Comparison of ENCODE assay signal across 2 fruit fly cellular contexts in genomic region chr3R:21862137-21862850, dm6.
A peak's percentile ranks its signal among the peaks of the same experiment; 100 is the strongest.
TF ChIP-seq lines count a peak whose summit lies in the region.

No protein-coding gene starts in this region.

TF ChIP-seq in whole organism, embryonic, 481 proteins besides CTCF, POLR2A, EP300 and RAD21 (continued from another document and continues in another):
- TF ChIP-seq CG2202 (tag; optimal IDR thresholded peaks at IDR 0.05; lab: Kevin White, UChicago) (peak; percentile 83), odd (GFP tag; optimal IDR thresholded peaks at IDR 0.05; lab: Kevin White, UChicago) (peak; percentile 68), dati (GFP tag; IDR thresholded peaks at IDR 0.05; lab: Robert Waterston, UW) (peak; percentile 59; the same call in 1 of the 2 replicates), Scr (GFP tag; IDR thresholded peaks at IDR 0.05; lab: Robert Waterston, UW; ENCODE audit: partially characterized antibody) (no peak), sr (GFP tag; IDR thresholded peaks at IDR 0.05; lab: Robert Waterston, UW) (0 out of 3 replicates have a peak, but pooled peaks have one; percentile 33), CG14667 (GFP tag; IDR thresholded peaks at IDR 0.05; lab: Robert Waterston, UW) (no peak), Side (GFP tag; optimal IDR thresholded peaks at IDR 0.05; lab: Kevin White, UChicago) (peak; percentile 36), CG31388 (GFP tag; optimal IDR thresholded peaks at IDR 0.05; lab: Kevin White, UChicago) (no peak), az2 (GFP tag; optimal IDR thresholded peaks at IDR 0.05; lab: Kevin White, UChicago) (peak; percentile 85), MTF-1 (GFP tag; optimal IDR thresholded peaks at IDR 0.05; lab: Kevin White, UChicago; ENCODE audit: borderline replicate concordance) (peak; percentile 23), CG31441 (GFP tag; IDR thresholded peaks at IDR 0.05; lab: Robert Waterston, UW) (peak; percentile 89), Ets97D (GFP tag; optimal IDR thresholded peaks at IDR 0.05; lab: Kevin White, UChicago) (no peak), maf-S (GFP tag; optimal IDR thresholded peaks at IDR 0.05; lab: Kevin White, UChicago) (peak; percentile 42), CG4360 (GFP tag; IDR thresholded peaks at IDR 0.05; lab: Robert Waterston, UW) (no peak; the same call in 1 of the 2 replicates), amos (GFP tag; IDR thresholded peaks at IDR 0.05; lab: Robert Waterston, UW; ENCODE audit: partially characterized antibody) (no peak), CG31365 (tag; optimal IDR thresholded peaks at IDR 0.05; lab: Kevin White, UChicago) (peak; percentile 34), exex (tag; optimal IDR thresholded peaks at IDR 0.05; lab: Kevin White, UChicago) (no peak), knrl (GFP tag; IDR thresholded peaks at IDR 0.05; lab: Robert Waterston, UW; ENCODE audit: partially characterized antibody) (no peak), CkIIα-i1 (GFP tag; IDR thresholded peaks at IDR 0.05; lab: Robert Waterston, UW) (no peak), Dip3 (GFP tag; optimal IDR thresholded peaks at IDR 0.05; lab: Kevin White, UChicago) (no peak), Atf-2 (GFP tag; optimal IDR thresholded peaks at IDR 0.05; lab: Kevin White, UChicago) (peak; percentile 15), CG18476 (GFP tag; optimal IDR thresholded peaks at IDR 0.05; lab: Kevin White, UChicago) (peak; percentile 31), CG3995 (GFP tag; optimal IDR thresholded peaks at IDR 0.05; lab: Kevin White, UChicago) (no peak), CG6689 (GFP tag; IDR thresholded peaks at IDR 0.05; lab: Robert Waterston, UW) (peak; percentile 65), CG13296 (GFP tag; optimal IDR thresholded peaks at IDR 0.05; lab: Kevin White, UChicago) (no peak), kay (GFP tag; optimal IDR thresholded peaks at IDR 0.05; lab: Kevin White, UChicago) (peak; percentile 41), org-1 (GFP tag; optimal IDR thresholded peaks at IDR 0.05; lab: Kevin White, UChicago) (peak; percentile 87), CG6813 (GFP tag; optimal IDR thresholded peaks at IDR 0.05; lab: Kevin White, UChicago) (peak; percentile 25), CG8359 (GFP tag; optimal IDR thresholded peaks at IDR 0.05; lab: Kevin White, UChicago; ENCODE audit: borderline replicate concordance) (peak; percentile 51), crp (GFP tag; optimal IDR thresholded peaks at IDR 0.05; lab: Kevin White, UChicago) (peak in 1 of 2 experiments; percentile 19), lbe (GFP tag; optimal IDR thresholded peaks at IDR 0.05; lab: Kevin White, UChicago) (no peak), CG4328 (GFP tag; optimal IDR thresholded peaks at IDR 0.05; lab: Kevin White, UChicago) (peak; percentile 9), PHDP (tag; optimal IDR thresholded peaks at IDR 0.05; lab: Kevin White, UChicago) (peak; percentile 84), kni (GFP tag; optimal IDR thresholded peaks at IDR 0.05; lab: Kevin White, UChicago) (peak; percentile 65), rib (GFP tag; IDR thresholded peaks at IDR 0.05; lab: Robert Waterston, UW) (no peak), pros (GFP tag; optimal IDR thresholded peaks at IDR 0.05; lab: Kevin White, UChicago) (peak; percentile 57), unpg (GFP tag; optimal IDR thresholded peaks at IDR 0.05; lab: Kevin White, UChicago) (peak; percentile 95), CG16815 (GFP tag; optimal IDR thresholded peaks at IDR 0.05; lab: Kevin White, UChicago) (peak; percentile 36), CG1233 (GFP tag; optimal IDR thresholded peaks at IDR 0.05; lab: Kevin White, UChicago) (peak; percentile 46), Dp (GFP tag; optimal IDR thresholded peaks at IDR 0.05; lab: Kevin White, UChicago) (no peak), E2f1 (GFP tag; IDR thresholded peaks at IDR 0.05; lab: Robert Waterston, UW) (peak; percentile 54), fu2 (GFP tag; optimal IDR thresholded peaks at IDR 0.05; lab: Kevin White, UChicago) (no peak), tll (GFP tag; optimal IDR thresholded peaks at IDR 0.05; lab: Kevin White, UChicago) (no peak), slou (GFP tag; optimal IDR thresholded peaks at IDR 0.05; lab: Kevin White, UChicago) (no peak), row (GFP tag; IDR thresholded peaks at IDR 0.05; lab: Robert Waterston, UW) (peak; percentile 79), br (optimal IDR thresholded peaks at IDR 0.05; lab: Kevin White, UChicago) (no peak), pzg (GFP tag; optimal IDR thresholded peaks at IDR 0.05; lab: Kevin White, UChicago) (no peak), sqz (GFP tag; optimal IDR thresholded peaks at IDR 0.05; lab: Kevin White, UChicago) (peak; percentile 49), CG10321 (GFP tag; IDR thresholded peaks at IDR 0.05; lab: Robert Waterston, UW) (no peak), CG10431 (GFP tag; optimal IDR thresholded peaks at IDR 0.05; lab: Kevin White, UChicago) (peak; percentile 88), gcm (GFP tag; optimal IDR thresholded peaks at IDR 0.05; lab: Kevin White, UChicago) (peak; percentile 96), Ada2b (GFP tag; IDR thresholded peaks at IDR 0.05; lab: Robert Waterston, UW) (peak; percentile 22; the same call in 1 of the 2 replicates), CG2129 (GFP tag; IDR thresholded peaks at IDR 0.05; lab: Robert Waterston, UW; ENCODE audit: partially characterized antibody) (no peak), cas (GFP tag; IDR thresholded peaks at IDR 0.05; lab: Robert Waterston, UW) (no peak), NFAT (GFP tag; IDR thresholded peaks at IDR 0.05; lab: Robert Waterston, UW) (no peak), CG1647 (GFP tag; optimal IDR thresholded peaks at IDR 0.05; lab: Kevin White, UChicago) (peak; percentile 29), D19A (tag; optimal IDR thresholded peaks at IDR 0.05; lab: Kevin White, UChicago) (peak; percentile 68), CG4282 (GFP tag; optimal IDR thresholded peaks at IDR 0.05; lab: Kevin White, UChicago) (no peak), Chrac-16 (GFP tag; optimal IDR thresholded peaks at IDR 0.05; lab: Kevin White, UChicago) (peak; percentile 72), Rfx (GFP tag; IDR thresholded peaks at IDR 0.05; lab: Robert Waterston, UW) (no peak), dan (GFP tag; IDR thresholded peaks at IDR 0.05; lab: Robert Waterston, UW) (no peak), nerfin-2 (GFP tag; IDR thresholded peaks at IDR 0.05; lab: Robert Waterston, UW; ENCODE audit: partially characterized antibody) (no peak), sens-2 (GFP tag; IDR thresholded peaks at IDR 0.05; lab: Robert Waterston, UW) (peak; percentile 80), Mrtf (GFP tag; IDR thresholded peaks at IDR 0.05; lab: Robert Waterston, UW) (no peak; the same call in 2 of the 3 replicates), zen (tag; optimal IDR thresholded peaks at IDR 0.05; lab: Kevin White, UChicago) (peak; percentile 30)

TF ChIP-seq in whole organism, prepupa, 60 proteins besides CTCF, POLR2A, EP300 and RAD21 (continued from another document):
- no peak for TF ChIP-seq vri (GFP tag; optimal IDR thresholded peaks at IDR 0.05; lab: Kevin White, UChicago)
- peak; percentile 13 for TF ChIP-seq Sox14 (GFP tag; optimal IDR thresholded peaks at IDR 0.05; lab: Kevin White, UChicago)
- peak; percentile 96 for TF ChIP-seq eg (GFP tag; IDR thresholded peaks at IDR 0.05; lab: Robert Waterston, UW)
- peak; percentile 32 for TF ChIP-seq CG8632 (GFP tag; optimal IDR thresholded peaks at IDR 0.05; lab: Kevin White, UChicago)
- no peak for TF ChIP-seq CG6854 (GFP tag; optimal IDR thresholded peaks at IDR 0.05; lab: Kevin White, UChicago)
- TF ChIP-seq Ets96B (tag; optimal IDR thresholded peaks at IDR 0.05; lab: Kevin White, UChicago): no peak
- peak; percentile 32 for TF ChIP-seq CG7368 (GFP tag; optimal IDR thresholded peaks at IDR 0.05; lab: Kevin White, UChicago)
- TF ChIP-seq topi (GFP tag; optimal IDR thresholded peaks at IDR 0.05; lab: Kevin White, UChicago): no peak
- peak; percentile 43 for TF ChIP-seq acj6 (GFP tag; optimal IDR thresholded peaks at IDR 0.05; lab: Kevin White, UChicago)
- peak; percentile 93 for TF ChIP-seq CG4318 (GFP tag; optimal IDR thresholded peaks at IDR 0.05; lab: Kevin White, UChicago)
- TF ChIP-seq Sox15 (GFP tag; optimal IDR thresholded peaks at IDR 0.05; lab: Kevin White, UChicago): no peak
- TF ChIP-seq Met (GFP tag; optimal IDR thresholded peaks at IDR 0.05; lab: Kevin White, UChicago): peak; percentile 29
- TF ChIP-seq spab (GFP tag; optimal IDR thresholded peaks at IDR 0.05; lab: Kevin White, UChicago): peak; percentile 13
- TF ChIP-seq net (GFP tag; optimal IDR thresholded peaks at IDR 0.05; lab: Kevin White, UChicago): peak; percentile 80
- no peak for TF ChIP-seq CG31627 (GFP tag; optimal IDR thresholded peaks at IDR 0.05; lab: Kevin White, UChicago)
- TF ChIP-seq CG6792 (GFP tag; optimal IDR thresholded peaks at IDR 0.05; lab: Kevin White, UChicago): peak; percentile 50
- TF ChIP-seq dsx (GFP tag; optimal IDR thresholded peaks at IDR 0.05; lab: Kevin White, UChicago; ENCODE audit: poor library complexity, severe bottlenecking): no peak
- TF ChIP-seq CG6276 (GFP tag; optimal IDR thresholded peaks at IDR 0.05; lab: Kevin White, UChicago): peak; percentile 93
- TF ChIP-seq CG3032 (tag; optimal IDR thresholded peaks at IDR 0.05; lab: Kevin White, UChicago): no peak
- peak; percentile 73 for TF ChIP-seq CG11294 (GFP tag; IDR thresholded peaks at IDR 0.05; lab: Robert Waterston, UW)
- TF ChIP-seq fkh (GFP tag; optimal IDR thresholded peaks at IDR 0.05; lab: Kevin White, UChicago): no peak
- TF ChIP-seq dac (GFP tag; optimal IDR thresholded peaks at IDR 0.05; lab: Kevin White, UChicago): peak; percentile 96
- no peak for TF ChIP-seq CG11902 (GFP tag; optimal IDR thresholded peaks at IDR 0.05; lab: Kevin White, UChicago)
- no peak for TF ChIP-seq CG10669 (GFP tag; optimal IDR thresholded peaks at IDR 0.05; lab: Kevin White, UChicago)
- peak; percentile 54 for TF ChIP-seq CG10631 (GFP tag; optimal IDR thresholded peaks at IDR 0.05; lab: Kevin White, UChicago)
- TF ChIP-seq esn (GFP tag; optimal IDR thresholded peaks at IDR 0.05; lab: Kevin White, UChicago): peak; percentile 31
